Fruit fly (Drosophila melanogaster) whole organism, adult: ENCODE results near the gene Gba1a.

ENCODE experiments used
- CG12768 ChIP-seq: fragments of 200-800 bp; sonication (Bioruptor generic); optimal IDR thresholded peaks from 2 replicates; lab custom pipeline; 2017; ENCODE audit warnings: missing biosample characterization, missing genetic modification characterization, mild to moderate bottlenecking, moderate library complexity, missing genetic modification reagents
- CG14711 ChIP-seq: fragments of 200-800 bp; sonication (Bioruptor generic); optimal IDR thresholded peaks from 2 replicates; lab custom pipeline; 2018; ENCODE audit warnings: missing biosample characterization, mild to moderate bottlenecking, missing genetic modification characterization, moderate library complexity
- CG5204 ChIP-seq: fragments of 200-800 bp; sonication (Bioruptor generic); optimal IDR thresholded peaks from 2 replicates; lab custom pipeline; 2016; ENCODE audit warnings: missing biosample characterization, missing genetic modification characterization
- Crg-1 ChIP-seq: fragments of 200-800 bp; sonication (Bioruptor generic); optimal IDR thresholded peaks from 2 replicates; lab custom pipeline; 2016; ENCODE audit warnings: missing biosample characterization, missing genetic modification characterization
- Hr96 ChIP-seq: fragments of 200-800 bp; sonication (Bioruptor generic); optimal IDR thresholded peaks from 2 replicates; lab custom pipeline; 2016; ENCODE audit warnings: missing biosample characterization, missing genetic modification characterization
- cnc ChIP-seq, 2 experiments: fragments of >200 bp; optimal IDR thresholded peaks; 2 replicates each; lab custom pipeline; 2017
- pad ChIP-seq: fragments of 200-800 bp; sonication (Bioruptor generic); optimal IDR thresholded peaks from 3 replicates; lab custom pipeline; 2017; ENCODE audit warnings: missing biosample characterization, missing genetic modification characterization, mild to moderate bottlenecking, moderate library complexity, missing genetic modification reagents
- tj ChIP-seq: fragments of 200-800 bp; sonication (Bioruptor generic); optimal IDR thresholded peaks from 3 replicates; lab custom pipeline; 2017; ENCODE audit warnings: missing biosample characterization, mild to moderate bottlenecking, missing genetic modification characterization, moderate library complexity

DNA sequence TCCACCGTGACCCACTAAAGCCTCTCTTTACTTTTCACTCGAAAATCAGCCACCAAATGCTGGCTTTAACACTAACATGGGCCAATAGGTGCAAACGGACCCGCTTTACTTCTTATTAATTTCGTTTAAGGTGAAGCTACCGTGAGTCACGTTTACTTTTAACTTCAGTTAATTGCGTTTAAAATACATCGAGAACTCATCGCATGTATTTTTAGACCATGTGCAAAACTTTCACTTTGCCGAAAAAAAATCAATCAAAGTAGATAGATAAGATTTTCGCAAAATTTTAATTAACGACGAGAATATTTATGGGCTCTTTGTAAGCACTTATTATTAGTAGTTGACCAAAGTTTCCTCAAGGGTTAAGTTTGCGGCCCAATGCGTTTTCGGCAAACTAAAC is 26.1 kb upstream of the Gba1a start:
- TF ChIP-seq CG14711 (tag; lab: Kevin White, UChicago) (no peak), tj (GFP tag; lab: Kevin White, UChicago) (no peak), pad (GFP tag; lab: Kevin White, UChicago) (no peak), cnc (optimal IDR thresholded peaks at IDR 0.05; lab: Kevin White, UChicago) (no peak), Hr96 (GFP tag; lab: Kevin White, UChicago) (no peak), CG5204 (GFP tag; lab: Kevin White, UChicago) (no peak), CG12768 (no peak), Crg-1 (GFP tag; lab: Kevin White, UChicago) (no peak)
